Fruit fly (Drosophila melanogaster): Measurements from ENCODE around the gene Pfdn1.

Pfdn1 gene

dm6 chr2L:6072124-6072523 lies 3.2 kb downstream of the Pfdn1 start:
- TF ChIP-seq ems (GFP tag; optimal IDR thresholded peaks at IDR 0.05) (no peak), exex (tag; optimal IDR thresholded peaks at IDR 0.05) (peak; percentile 38), bcd (GFP tag; optimal IDR thresholded peaks at IDR 0.05) (no peak), sug (tag; optimal IDR thresholded peaks at IDR 0.05) (peak; percentile 8), Med (GFP tag) (peak; percentile 62), GATAe (GFP tag; conservative IDR thresholded peaks at IDR 0.05) (peak; percentile 76), CG10274 (GFP tag; optimal IDR thresholded peaks at IDR 0.05) (no peak), CG7839 (tag; optimal IDR thresholded peaks at IDR 0.05) (no peak), Ets65A (GFP tag) (peak; percentile 33), Rfx (GFP tag; IDR thresholded peaks at IDR 0.05) (no peak), grn (GFP tag; optimal IDR thresholded peaks at IDR 0.05) (peak; percentile 61), CG4360 (GFP tag; IDR thresholded peaks at IDR 0.05) (no peak), CG10543 (GFP tag; optimal IDR thresholded peaks at IDR 0.05) (peak; percentile 32), sd (tag; optimal IDR thresholded peaks at IDR 0.05) (peak; percentile 74)

dm6 chr2L:6073894-6074293 lies 5.0 kb downstream of the Pfdn1 start:
- TF ChIP-seq Vsx1 (GFP tag; optimal IDR thresholded peaks at IDR 0.05) (peak; percentile 87), exex (tag; optimal IDR thresholded peaks at IDR 0.05) (peak; percentile 52), grn (GFP tag; optimal IDR thresholded peaks at IDR 0.05) (peak; percentile 69), Nf-YB (GFP tag; optimal IDR thresholded peaks at IDR 0.05) (no peak)

dm6 chr2L:6074314-6074713 lies 5.4 kb downstream of the Pfdn1 start:
- peak; percentile 68 for TF ChIP-seq ci (GFP tag; IDR thresholded peaks at IDR 0.05)
- no peak for TF ChIP-seq ro (GFP tag; IDR thresholded peaks at IDR 0.05)
- no peak for TF ChIP-seq Awh (GFP tag; IDR thresholded peaks at IDR 0.05)
- 0 out of 2 replicates have a peak, but pooled peaks have one; percentile 43 for TF ChIP-seq rib (GFP tag; IDR thresholded peaks at IDR 0.05)
- peak; percentile 35; the same call in 1 of the 2 replicates for TF ChIP-seq seq (GFP tag; IDR thresholded peaks at IDR 0.05)
- TF ChIP-seq Med (GFP tag): peak; percentile 60
- peak; percentile 34 for TF ChIP-seq CG10274 (GFP tag; optimal IDR thresholded peaks at IDR 0.05)
- TF ChIP-seq crol (GFP tag; IDR thresholded peaks at IDR 0.05): peak; percentile 60; the same call in 1 of the 2 replicates
- no peak for TF ChIP-seq CG11398 (GFP tag; optimal IDR thresholded peaks at IDR 0.05)
- TF ChIP-seq crc (GFP tag; optimal IDR thresholded peaks at IDR 0.05): no peak
- TF ChIP-seq kni (GFP tag; optimal IDR thresholded peaks at IDR 0.05): peak; percentile 52
- no peak for TF ChIP-seq CG2678 (tag; optimal IDR thresholded peaks at IDR 0.05)
- peak; percentile 13 for TF ChIP-seq CG10431 (GFP tag; optimal IDR thresholded peaks at IDR 0.05)
- TF ChIP-seq CrebB (tag; optimal IDR thresholded peaks at IDR 0.05): no peak
- 0 out of 3 replicates have a peak, but pooled peaks have one; percentile 20 for TF ChIP-seq CG34422 (GFP tag; IDR thresholded peaks at IDR 0.05)
- no peak for TF ChIP-seq CG17186 (GFP tag; optimal IDR thresholded peaks at IDR 0.05)
- no peak for TF ChIP-seq Spps (tag; optimal IDR thresholded peaks at IDR 0.05)
- peak; percentile 39 for TF ChIP-seq CG10543 (GFP tag; optimal IDR thresholded peaks at IDR 0.05)
- TF ChIP-seq z (GFP tag; IDR thresholded peaks at IDR 0.05): peak; percentile 79
- peak; percentile 2 for TF ChIP-seq cg (GFP tag; optimal IDR thresholded peaks at IDR 0.05)
- TF ChIP-seq hkb (optimal IDR thresholded peaks at IDR 0.05): no peak
- TF ChIP-seq hkb (GFP tag; IDR thresholded peaks at IDR 0.05): 0 out of 2 replicates have a peak, but pooled peaks have one; percentile 21
- TF ChIP-seq peb (GFP tag; IDR thresholded peaks at IDR 0.05): 0 out of 2 replicates have a peak, but pooled peaks have one; percentile 10
- TF ChIP-seq CG16863 (GFP tag; optimal IDR thresholded peaks at IDR 0.05): no peak
- peak; percentile 8 for TF ChIP-seq fd64A (GFP tag; optimal IDR thresholded peaks at IDR 0.05)
- TF ChIP-seq CG3163 (GFP tag; optimal IDR thresholded peaks at IDR 0.05): no peak
- peak; percentile 68 for TF ChIP-seq abd-A (tag; optimal IDR thresholded peaks at IDR 0.05)
- no peak for TF ChIP-seq scrt (GFP tag; optimal IDR thresholded peaks at IDR 0.05)
- TF ChIP-seq slbo (GFP tag; IDR thresholded peaks at IDR 0.05): no peak
- 0 out of 3 replicates have a peak, but pooled peaks have one; percentile 19 for TF ChIP-seq CG2889 (GFP tag; IDR thresholded peaks at IDR 0.05)
- TF ChIP-seq Blimp-1 (GFP tag; optimal IDR thresholded peaks at IDR 0.05): peak; percentile 92
- no peak for TF ChIP-seq Doc3 (GFP tag; IDR thresholded peaks at IDR 0.05; ENCODE audit: partially characterized antibody)
- no peak for TF ChIP-seq CG6175 (GFP tag; IDR thresholded peaks at IDR 0.05)
- no peak for TF ChIP-seq CG9727 (GFP tag; optimal IDR thresholded peaks at IDR 0.05)
- peak; percentile 41 for TF ChIP-seq CG13894 (tag; optimal IDR thresholded peaks at IDR 0.05)

Data from whole organism, embryonic.